Worm (Caenorhabditis elegans): ENCODE data around the gene Y51H7C.41.

The Y51H7C.41 gene

ce11 chrII:1365985-1366384 lies 37.1 kb upstream of the Y51H7C.41 start:
- TF ChIP-seq elt-1 (tag; optimal IDR thresholded peaks at IDR 0.05): no peak
- no peak for TF ChIP-seq Y55F3AM.14 (GFP tag; optimal IDR thresholded peaks at IDR 0.05)
- no peak for TF ChIP-seq sma-9 (GFP tag; optimal IDR thresholded peaks at IDR 0.05)
- TF ChIP-seq sma-9 (tag; optimal IDR thresholded peaks at IDR 0.05): no peak
- no peak for TF ChIP-seq elt-3 (tag; optimal IDR thresholded peaks at IDR 0.05)
- no peak for TF ChIP-seq crh-2 (tag; optimal IDR thresholded peaks at IDR 0.05)
- TF ChIP-seq nhr-10 (tag; optimal IDR thresholded peaks at IDR 0.05): no peak

- no peak for TF ChIP-seq snpc-4 (tag; optimal IDR thresholded peaks at IDR 0.05)
- TF ChIP-seq F13H6.1 (tag; optimal IDR thresholded peaks at IDR 0.05): no peak
- TF ChIP-seq unc-62 (GFP tag; optimal IDR thresholded peaks at IDR 0.05): no peak
- no peak for TF ChIP-seq crh-2 (tag; optimal IDR thresholded peaks at IDR 0.05)
Measured at ce11 chrII:1368756-1369155, 34.4 kb upstream of the Y51H7C.41 start.

ce11 chrII:1369322-1369721 lies 33.8 kb upstream of the Y51H7C.41 start:
- TF ChIP-seq unc-55 (GFP tag; optimal IDR thresholded peaks at IDR 0.05) (no peak), nhr-10 (tag; optimal IDR thresholded peaks at IDR 0.05) (no peak)

ce11 chrII:1371533-1371932 lies 31.6 kb upstream of the Y51H7C.41 start:
- no peak for TF ChIP-seq lin-11 (tag; optimal IDR thresholded peaks at IDR 0.05)
- no peak for TF ChIP-seq ztf-4 (tag; optimal IDR thresholded peaks at IDR 0.05)

ce11 chrII:1372138-1372537 lies 31.0 kb upstream of the Y51H7C.41 start:
- TF ChIP-seq nhr-237 (tag; optimal IDR thresholded peaks at IDR 0.05) (no peak), nhr-10 (tag; optimal IDR thresholded peaks at IDR 0.05) (no peak), aly-2 (tag; optimal IDR thresholded peaks at IDR 0.05) (no peak), lsy-2 (tag; optimal IDR thresholded peaks at IDR 0.05) (no peak), blmp-1 (tag; optimal IDR thresholded peaks at IDR 0.05; ENCODE audit: insufficient read depth) (no peak), nhr-21 (tag; optimal IDR thresholded peaks at IDR 0.05) (no peak), mdl-1 (tag; optimal IDR thresholded peaks at IDR 0.05) (no peak), peb-1 (tag; optimal IDR thresholded peaks at IDR 0.05) (no peak), elt-1 (tag; optimal IDR thresholded peaks at IDR 0.05) (no peak), lin-11 (tag; optimal IDR thresholded peaks at IDR 0.05) (no peak), zag-1 (tag; optimal IDR thresholded peaks at IDR 0.05) (no peak)

- TF ChIP-seq nhr-237 (tag; optimal IDR thresholded peaks at IDR 0.05) (no peak), blmp-1 (tag; optimal IDR thresholded peaks at IDR 0.05; ENCODE audit: insufficient read depth) (no peak), crh-2 (tag; optimal IDR thresholded peaks at IDR 0.05) (no peak), nhr-21 (tag; optimal IDR thresholded peaks at IDR 0.05) (no peak), R02D3.7 (tag; optimal IDR thresholded peaks at IDR 0.05) (no peak), nhr-77 (tag; optimal IDR thresholded peaks at IDR 0.05) (no peak), Y55F3AM.14 (GFP tag; optimal IDR thresholded peaks at IDR 0.05) (no peak), alr-1 (tag; optimal IDR thresholded peaks at IDR 0.05) (no peak), sem-4 (tag; optimal IDR thresholded peaks at IDR 0.05) (no peak), mdl-1 (tag; optimal IDR thresholded peaks at IDR 0.05) (no peak), ceh-16 (tag; optimal IDR thresholded peaks at IDR 0.05) (no peak), nhr-129 (tag; optimal IDR thresholded peaks at IDR 0.05) (no peak), lin-11 (tag; optimal IDR thresholded peaks at IDR 0.05) (no peak), aly-2 (tag; optimal IDR thresholded peaks at IDR 0.05) (no peak), ceh-82 (tag; optimal IDR thresholded peaks at IDR 0.05) (no peak), mbf-1 (tag; optimal IDR thresholded peaks at IDR 0.05) (no peak), fos-1 (tag; optimal IDR thresholded peaks at IDR 0.05) (no peak), C34F6.9 (tag; optimal IDR thresholded peaks at IDR 0.05) (no peak)
Measured at ce11 chrII:1372966-1373365, 30.2 kb upstream of the Y51H7C.41 start.

ce11 chrII:1374486-1374885 lies 28.6 kb upstream of the Y51H7C.41 start:
- TF ChIP-seq ceh-82 (tag; optimal IDR thresholded peaks at IDR 0.05): no peak
- TF ChIP-seq sma-3 (GFP tag; optimal IDR thresholded peaks at IDR 0.05): no peak
- TF ChIP-seq nhr-10 (tag; optimal IDR thresholded peaks at IDR 0.05): no peak
- no peak for TF ChIP-seq ceh-16 (tag; optimal IDR thresholded peaks at IDR 0.05)
- TF ChIP-seq gmeb-1 (tag; optimal IDR thresholded peaks at IDR 0.05): no peak
- no peak for TF ChIP-seq ztf-11 (tag; optimal IDR thresholded peaks at IDR 0.05)
- no peak for TF ChIP-seq lin-39 (tag; optimal IDR thresholded peaks at IDR 0.05)
- no peak for TF ChIP-seq nhr-25 (tag; optimal IDR thresholded peaks at IDR 0.05)
- TF ChIP-seq C34F6.9 (tag; optimal IDR thresholded peaks at IDR 0.05): no peak
- no peak for TF ChIP-seq fos-1 (tag; optimal IDR thresholded peaks at IDR 0.05)
- TF ChIP-seq sma-9 (GFP tag; optimal IDR thresholded peaks at IDR 0.05): no peak
- TF ChIP-seq sma-9 (tag; optimal IDR thresholded peaks at IDR 0.05): no peak

All from whole organism, L2 larva.